Worm (Caenorhabditis elegans) whole organism, early embryonic: ENCODE data around the gene ZK177.9.

Experiments
- B0310.2 ChIP-seq: sonication (generic microtip); optimal IDR thresholded peaks from 2 replicates; lab custom pipeline; 2016; ENCODE audit warnings: mild to moderate bottlenecking, missing genetic modification characterization, missing compliant biosample characterization
- F13C5.2 ChIP-seq: sonication (generic microtip); optimal IDR thresholded peaks from 2 replicates; lab custom pipeline; 2017; ENCODE audit warnings: mild to moderate bottlenecking, missing genetic modification characterization, inconsistent platforms, missing compliant biosample characterization
- aly-1 ChIP-seq: sonication (generic microtip); optimal IDR thresholded peaks from 2 replicates; lab custom pipeline; 2016; ENCODE audit warnings: missing genetic modification characterization, missing compliant biosample characterization
- ama-1 ChIP-seq: fragments of 150-350 bp; optimal IDR thresholded peaks from 2 replicates; lab custom pipeline; 2014
- ceh-13 ChIP-seq: fragments of 200-800 bp; sonication (Bioruptor generic); optimal IDR thresholded peaks from 2 replicates; lab custom pipeline; 2018; ENCODE audit warnings: mild to moderate bottlenecking, missing genetic modification characterization, missing compliant biosample characterization
- ceh-36 ChIP-seq: sonication (generic microtip); optimal IDR thresholded peaks from 2 replicates; lab custom pipeline; 2016; ENCODE audit warnings: missing genetic modification characterization, inconsistent platforms, missing compliant biosample characterization
- ets-7 ChIP-seq: sonication (generic microtip); optimal IDR thresholded peaks from 2 replicates; lab custom pipeline; 2016; ENCODE audit warnings: missing genotype, missing genetic modification characterization, missing compliant biosample characterization
- flt-1 ChIP-seq: fragments of 200-800 bp; sonication (Bioruptor generic); IDR thresholded peaks from 2 replicates; pipeline ENCODE4 v1.3.6; 2022; ENCODE audit warnings: missing genetic modification characterization, missing compliant biosample characterization
- hmbx-1 ChIP-seq: sonication (generic microtip); optimal IDR thresholded peaks from 2 replicates; lab custom pipeline; 2016; ENCODE audit warnings: mild to moderate bottlenecking, missing genetic modification characterization, missing compliant biosample characterization
- hmg-4 ChIP-seq: fragments of 200-800 bp; sonication (Bioruptor generic); optimal IDR thresholded peaks from 2 replicates; lab custom pipeline; 2018; ENCODE audit warnings: mild to moderate bottlenecking, missing genetic modification characterization, missing compliant biosample characterization
- hnd-1 ChIP-seq: sonication (generic microtip); optimal IDR thresholded peaks from 2 replicates; lab custom pipeline; 2016; ENCODE audit warnings: missing genetic modification characterization, missing compliant biosample characterization
- pes-1 ChIP-seq: fragments of 200-800 bp; sonication (Bioruptor generic); IDR thresholded peaks from 2 replicates; pipeline ENCODE4 v1.3.6; 2022; ENCODE audit warnings: missing genetic modification reagents, missing genetic modification characterization, missing compliant biosample characterization
- scrt-1 ChIP-seq: fragments of 200-800 bp; sonication (Bioruptor generic); IDR thresholded peaks from 2 replicates; pipeline ENCODE4 v1.3.6; 2022; ENCODE audit warnings: missing genetic modification characterization, missing compliant biosample characterization
- sea-1 ChIP-seq: fragments of 200-800 bp; sonication (Bioruptor generic); conservative IDR thresholded peaks from 2 replicates; pipeline ENCODE4 v1.3.6; 2022; ENCODE audit warnings: missing genetic modification characterization, missing compliant biosample characterization
- tbx-11 ChIP-seq: fragments of 200-800 bp; sonication (Bioruptor generic); IDR thresholded peaks from 2 replicates; pipeline ENCODE4 v1.3.6; 2022; ENCODE audit warnings: missing genetic modification characterization, missing compliant biosample characterization
- tbx-37 ChIP-seq: fragments of 200-800 bp; sonication (Bioruptor generic); conservative IDR thresholded peaks from 2 replicates; pipeline ENCODE4 v1.3.6; 2022; ENCODE audit warnings: missing genetic modification reagents, missing genetic modification characterization, missing compliant biosample characterization
- tra-4 ChIP-seq: sonication (generic microtip); optimal IDR thresholded peaks from 2 replicates; lab custom pipeline; 2017; ENCODE audit warnings: missing genetic modification characterization, missing compliant biosample characterization

ZK177.9 gene

ce11 chrII:5512473-5513097 lies 5.0 kb downstream of the ZK177.9 start:
- TF ChIP-seq aly-1 (tag; lab: Kevin White, UChicago) (no peak), tbx-11 (GFP tag; lab: Robert Waterston, UW) (no peak), tbx-37 (GFP tag; lab: Robert Waterston, UW) (no peak), pes-1 (no peak), scrt-1 (GFP tag; lab: Robert Waterston, UW) (no peak), F13C5.2 (tag; lab: Kevin White, UChicago) (no peak), B0310.2 (tag; lab: Kevin White, UChicago) (no peak), hnd-1 (no peak), flt-1 (GFP tag; lab: Robert Waterston, UW) (no peak)

ce11 chrII:5511417-5512353 lies 5.9 kb downstream of the ZK177.9 start:
- no peak for TF ChIP-seq ets-7 (tag; lab: Kevin White, UChicago)
- TF ChIP-seq ceh-13 (GFP tag; lab: Kevin White, UChicago) = no peak
- TF ChIP-seq tra-4 (tag; lab: Kevin White, UChicago) = no peak
- no peak for TF ChIP-seq pes-1
- TF ChIP-seq scrt-1 (GFP tag; lab: Robert Waterston, UW) = no peak
- TF ChIP-seq tbx-11 (GFP tag; lab: Robert Waterston, UW) = no peak
- TF ChIP-seq sea-1 (GFP tag; lab: Robert Waterston, UW) = no peak
- no peak for TF ChIP-seq ceh-36 (tag; lab: Kevin White, UChicago)
- TF ChIP-seq ama-1 = no peak
- TF ChIP-seq hmg-4 (GFP tag; lab: Kevin White, UChicago) = no peak
- no peak for TF ChIP-seq aly-1 (tag; lab: Kevin White, UChicago)
- no peak for TF ChIP-seq hnd-1
- no peak for TF ChIP-seq B0310.2 (tag; lab: Kevin White, UChicago)
- TF ChIP-seq flt-1 (GFP tag; lab: Robert Waterston, UW) = no peak
- no peak for TF ChIP-seq tbx-37 (GFP tag; lab: Robert Waterston, UW)
- TF ChIP-seq hmbx-1 (tag; lab: Kevin White, UChicago) = no peak
- TF ChIP-seq F13C5.2 (tag; lab: Kevin White, UChicago) = no peak

ce11 chrII:5505820-5506287 lies 11.7 kb downstream of the ZK177.9 start, which contains the start of gene npp-24:
TSS of gene npp-24 (plus strand) at chrII:5505870.
- no peak for TF ChIP-seq scrt-1 (GFP tag; lab: Robert Waterston, UW)
- no peak for TF ChIP-seq ets-7 (tag; lab: Kevin White, UChicago)
- no peak for TF ChIP-seq ama-1
- TF ChIP-seq tbx-11 (GFP tag; lab: Robert Waterston, UW) = no peak
- TF ChIP-seq hmg-4 (GFP tag; lab: Kevin White, UChicago) = no peak
- no peak for TF ChIP-seq tra-4 (tag; lab: Kevin White, UChicago)
- TF ChIP-seq hmbx-1 (tag; lab: Kevin White, UChicago) = no peak
- TF ChIP-seq ceh-13 (GFP tag; lab: Kevin White, UChicago) = no peak
- TF ChIP-seq flt-1 (GFP tag; lab: Robert Waterston, UW) = no peak
- TF ChIP-seq B0310.2 (tag; lab: Kevin White, UChicago) = no peak
- no peak for TF ChIP-seq sea-1 (GFP tag; lab: Robert Waterston, UW)
- no peak for TF ChIP-seq tbx-37 (GFP tag; lab: Robert Waterston, UW)
- TF ChIP-seq pes-1 = no peak
- TF ChIP-seq F13C5.2 (tag; lab: Kevin White, UChicago) = no peak
- no peak for TF ChIP-seq ceh-36 (tag; lab: Kevin White, UChicago)
- TF ChIP-seq hnd-1 = no peak
- no peak for TF ChIP-seq aly-1 (tag; lab: Kevin White, UChicago)

ce11 chrII:5503760-5504159 lies 13.8 kb downstream of the ZK177.9 start, which contains the start of gene cyp-44A1:
TSS of gene cyp-44A1 (plus strand) at chrII:5504044.
- TF ChIP-seq scrt-1 (GFP tag; lab: Robert Waterston, UW) (no peak), tra-4 (tag; lab: Kevin White, UChicago) (no peak), hmbx-1 (tag; lab: Kevin White, UChicago) (no peak), hmg-4 (GFP tag; lab: Kevin White, UChicago) (no peak), aly-1 (tag; lab: Kevin White, UChicago) (no peak), tbx-37 (GFP tag; lab: Robert Waterston, UW) (no peak), sea-1 (GFP tag; lab: Robert Waterston, UW) (no peak), ceh-36 (tag; lab: Kevin White, UChicago) (no peak), flt-1 (GFP tag; lab: Robert Waterston, UW) (no peak)

- no peak for TF ChIP-seq hmbx-1 (tag; lab: Kevin White, UChicago)
- TF ChIP-seq scrt-1 (GFP tag; lab: Robert Waterston, UW) = no peak
- TF ChIP-seq aly-1 (tag; lab: Kevin White, UChicago) = no peak
- no peak for TF ChIP-seq sea-1 (GFP tag; lab: Robert Waterston, UW)
- no peak for TF ChIP-seq B0310.2 (tag; lab: Kevin White, UChicago)
- no peak for TF ChIP-seq tra-4 (tag; lab: Kevin White, UChicago)
- no peak for TF ChIP-seq hmg-4 (GFP tag; lab: Kevin White, UChicago)
- no peak for TF ChIP-seq ceh-36 (tag; lab: Kevin White, UChicago)
- no peak for TF ChIP-seq ceh-13 (GFP tag; lab: Kevin White, UChicago)
- no peak for TF ChIP-seq tbx-37 (GFP tag; lab: Robert Waterston, UW)
- TF ChIP-seq flt-1 (GFP tag; lab: Robert Waterston, UW) = no peak
- no peak for TF ChIP-seq hnd-1
- TF ChIP-seq pes-1 = no peak
- TF ChIP-seq ama-1 = no peak
- no peak for TF ChIP-seq ets-7 (tag; lab: Kevin White, UChicago)
- TF ChIP-seq tbx-11 (GFP tag; lab: Robert Waterston, UW) = no peak
- no peak for TF ChIP-seq F13C5.2 (tag; lab: Kevin White, UChicago)
Observed at ce11 chrII:5500986-5501657, 16.4 kb downstream of the ZK177.9 start, which contains the start of gene F12A10.8. TSS of gene F12A10.8 (minus strand) at chrII:5501064.
